Worm (Caenorhabditis elegans) whole organism, young adult: ENCODE results near the gene trap-4.

Experiments
- B0035.1 ChIP-seq: sonication (generic microtip); optimal IDR thresholded peaks from 2 replicates; lab custom pipeline; 2016; ENCODE audit warnings: missing genetic modification characterization, mild to moderate bottlenecking, missing compliant biosample characterization, missing genotype, missing genetic modification reagents
- C06A6.2 ChIP-seq: fragments of 200-800 bp; sonication (Bioruptor generic); conservative IDR thresholded peaks from 2 replicates; pipeline ENCODE4 v1.3.6; 2022; ENCODE audit warnings: missing genetic modification characterization, missing compliant biosample characterization
- F33H1.4 ChIP-seq: fragments of 200-800 bp; sonication (Bioruptor generic); IDR thresholded peaks from 2 replicates; pipeline ENCODE4 v1.3.6; 2022; ENCODE audit warnings: missing genetic modification reagents, missing genetic modification characterization, missing compliant biosample characterization
- F39B2.1 ChIP-seq: fragments of 200-800 bp; sonication (Bioruptor generic); IDR thresholded peaks from 2 replicates; pipeline ENCODE4 v1.3.6; 2022; ENCODE audit warnings: missing genetic modification reagents, missing genetic modification characterization, missing compliant biosample characterization
- F55B11.4 ChIP-seq: sonication (generic microtip); optimal IDR thresholded peaks from 2 replicates; lab custom pipeline; 2016; ENCODE audit warnings: missing compliant biosample characterization, missing genetic modification characterization, borderline replicate concordance; ENCODE audit not compliant: insufficient read depth
- ama-1 ChIP-seq, 3 experiments: fragments of 150-350 bp in 1 of 3; sonication (generic microtip) in 2 of 3; optimal IDR thresholded peaks; 2 replicates each; lab custom pipeline; 2014 to 2018; ENCODE audit warnings: missing biosample characterization in 2 of 3, missing genetic modification characterization in 2 of 3, missing genetic modification reagents in 2 of 3
- aptf-3 ChIP-seq: fragments of 200-800 bp; sonication (Bioruptor generic); IDR thresholded peaks from 2 replicates; pipeline ENCODE4 v1.3.6; 2022; ENCODE audit warnings: missing genetic modification characterization, missing compliant biosample characterization
- atf-7 ChIP-seq: sonication (generic microtip); optimal IDR thresholded peaks from 2 replicates; lab custom pipeline; 2017; ENCODE audit warnings: mild to moderate bottlenecking, missing genetic modification characterization, missing compliant biosample characterization
- attf-5 ChIP-seq: fragments of 200-800 bp; sonication (Bioruptor generic); optimal IDR thresholded peaks from 2 replicates; lab custom pipeline; 2018; ENCODE audit warnings: mild to moderate bottlenecking, missing genetic modification characterization, missing compliant biosample characterization
- attf-6 ChIP-seq: fragments of 200-800 bp; sonication (Bioruptor generic); IDR thresholded peaks from 2 replicates; pipeline ENCODE4 v1.3.6; 2022; ENCODE audit warnings: missing genetic modification reagents, missing genetic modification characterization, missing compliant biosample characterization
- ceh-40 ChIP-seq: fragments of 200-800 bp; sonication (Bioruptor generic); IDR thresholded peaks from 2 replicates; pipeline ENCODE4 v1.3.6; 2022; ENCODE audit warnings: missing genetic modification characterization, missing compliant biosample characterization
- ceh-79 ChIP-seq: sonication (generic microtip); optimal IDR thresholded peaks from 2 replicates; lab custom pipeline; 2017; ENCODE audit warnings: mild to moderate bottlenecking, missing genetic modification characterization, missing compliant biosample characterization
- chd-7 ChIP-seq: sonication (generic microtip); optimal IDR thresholded peaks from 2 replicates; lab custom pipeline; 2016; ENCODE audit warnings: mild to moderate bottlenecking, missing genetic modification characterization, moderate library complexity, missing compliant biosample characterization
- die-1 ChIP-seq: sonication (generic microtip); optimal IDR thresholded peaks from 2 replicates; lab custom pipeline; 2016; ENCODE audit warnings: missing genotype, mild to moderate bottlenecking, missing genetic modification characterization, missing compliant biosample characterization
- efl-1 ChIP-seq: fragments of 150-350 bp; optimal IDR thresholded peaks from 2 replicates; lab custom pipeline; 2014; ENCODE audit warnings: missing biosample characterization, missing genetic modification reagents, missing genetic modification characterization
- egl-44 ChIP-seq: fragments of 200-800 bp; sonication (Bioruptor generic); IDR thresholded peaks from 2 replicates; pipeline ENCODE4 v1.3.6; 2022; ENCODE audit warnings: missing genetic modification reagents, missing genetic modification characterization, missing compliant biosample characterization
- egrh-3 ChIP-seq: fragments of 200-800 bp; sonication (Bioruptor generic); IDR thresholded peaks from 2 replicates; pipeline ENCODE4 v1.3.6; 2022; ENCODE audit warnings: missing genetic modification reagents, missing genetic modification characterization, missing compliant biosample characterization
- fkh-3 ChIP-seq: sonication (generic microtip); optimal IDR thresholded peaks from 2 replicates; lab custom pipeline; 2016; ENCODE audit warnings: mild to moderate bottlenecking, missing genetic modification characterization, missing compliant biosample characterization
- hmg-1.2 ChIP-seq: fragments of 200-800 bp; sonication (Bioruptor generic); IDR thresholded peaks from 2 replicates; pipeline ENCODE4 v1.3.6; 2022; ENCODE audit warnings: missing genetic modification reagents, missing genetic modification characterization, missing compliant biosample characterization
- hmg-20 ChIP-seq: fragments of 200-800 bp; sonication (Bioruptor generic); IDR thresholded peaks from 2 replicates; pipeline ENCODE4 v1.3.6; 2022; ENCODE audit warnings: missing genetic modification reagents, missing genetic modification characterization, missing compliant biosample characterization
- hrde-1 ChIP-seq: sonication (generic microtip); optimal IDR thresholded peaks from 2 replicates; lab custom pipeline; 2016; ENCODE audit warnings: missing genetic modification characterization, mild to moderate bottlenecking, missing compliant biosample characterization, moderate library complexity, missing genotype, missing genetic modification reagents, borderline replicate concordance
- let-526 ChIP-seq: fragments of 200-800 bp; sonication (Bioruptor generic); IDR thresholded peaks from 2 replicates; pipeline ENCODE4 v1.3.6; 2022; ENCODE audit warnings: missing genetic modification reagents, missing genetic modification characterization, missing compliant biosample characterization
- lin-26 ChIP-seq: fragments of 200-800 bp; sonication (Bioruptor generic); IDR thresholded peaks from 2 replicates; pipeline ENCODE4 v1.3.6; 2022; ENCODE audit warnings: missing genetic modification reagents, missing genetic modification characterization, missing compliant biosample characterization
- lir-1 ChIP-seq: fragments of 200-800 bp; sonication (Bioruptor generic); conservative IDR thresholded peaks from 2 replicates; pipeline ENCODE4 v1.3.6; 2022; ENCODE audit warnings: missing genetic modification reagents, missing genetic modification characterization, missing compliant biosample characterization
- lsy-27 ChIP-seq: sonication (generic microtip); optimal IDR thresholded peaks from 2 replicates; lab custom pipeline; 2017; ENCODE audit warnings: missing genetic modification characterization, mild to moderate bottlenecking, missing compliant biosample characterization, antibody characterized with exemption, missing genotype, borderline replicate concordance; ENCODE audit not compliant: insufficient read depth
- madf-10 ChIP-seq: sonication (generic microtip); optimal IDR thresholded peaks from 2 replicates; lab custom pipeline; 2016; ENCODE audit warnings: mild to moderate bottlenecking, missing genetic modification characterization, missing compliant biosample characterization
- nfyb-1 ChIP-seq: fragments of 200-800 bp; sonication (Bioruptor generic); IDR thresholded peaks from 2 replicates; pipeline ENCODE4 v1.3.6; 2022; ENCODE audit warnings: missing genetic modification reagents, missing genetic modification characterization, missing compliant biosample characterization
- nhr-27 ChIP-seq: fragments of 200-800 bp; sonication (Bioruptor generic); optimal IDR thresholded peaks from 2 replicates; lab custom pipeline; 2018; ENCODE audit warnings: mild to moderate bottlenecking, missing genetic modification characterization, moderate library complexity, missing compliant biosample characterization
- nhr-90 ChIP-seq: sonication (generic microtip); optimal IDR thresholded peaks from 2 replicates; lab custom pipeline; 2016; ENCODE audit warnings: missing genotype, mild to moderate bottlenecking, missing genetic modification characterization, missing compliant biosample characterization
- rcor-1 ChIP-seq: fragments of 200-800 bp; sonication (Bioruptor generic); IDR thresholded peaks from 2 replicates; pipeline ENCODE4 v1.3.6; 2022; ENCODE audit warnings: missing genetic modification reagents, missing genetic modification characterization, missing compliant biosample characterization
- rec-8 ChIP-seq, 2 experiments: sonication (generic microtip); optimal IDR thresholded peaks; 2 replicates each; lab custom pipeline; 2016; ENCODE audit warnings: mild to moderate bottlenecking in 2 of 2, missing genetic modification characterization in 2 of 2, missing genetic modification reagents in 2 of 2, missing genotype in 2 of 2, missing biosample characterization in 1 of 2, missing compliant biosample characterization in 1 of 2, moderate library complexity in 1 of 2
- sea-2 ChIP-seq: fragments of 200-800 bp; sonication (Bioruptor generic); IDR thresholded peaks from 2 replicates; pipeline ENCODE4 v1.3.6; 2022; ENCODE audit warnings: missing genetic modification characterization, missing compliant biosample characterization
- snpc-1.1 ChIP-seq: sonication (generic microtip); optimal IDR thresholded peaks from 2 replicates; lab custom pipeline; 2017; ENCODE audit warnings: missing genetic modification characterization, mild to moderate bottlenecking, missing compliant biosample characterization, antibody characterized with exemption, moderate library complexity, missing genotype, missing genetic modification reagents; ENCODE audit not compliant: insufficient read depth
- snpc-1.3 ChIP-seq: sonication (generic microtip); optimal IDR thresholded peaks from 2 replicates; lab custom pipeline; 2017; ENCODE audit warnings: missing genetic modification characterization, mild to moderate bottlenecking, missing compliant biosample characterization, antibody characterized with exemption, moderate library complexity, missing genotype, missing genetic modification reagents; ENCODE audit not compliant: insufficient read depth
- snpc-4 ChIP-seq, 5 experiments: fragments of 150-350 bp in 1 of 5; sonication (generic microtip) in 4 of 5; optimal IDR thresholded peaks; 2 replicates each; lab custom pipeline; 2014 to 2018; ENCODE audit warnings: missing genetic modification characterization in 5 of 5, missing biosample characterization in 3 of 5, antibody characterized with exemption in 2 of 5, mild to moderate bottlenecking in 2 of 5, missing compliant biosample characterization in 2 of 5, missing genotype in 2 of 5, moderate library complexity in 2 of 5, missing genetic modification reagents in 1 of 5
- tbp1 ChIP-seq: fragments of 200-800 bp; sonication (Bioruptor generic); optimal IDR thresholded peaks from 2 replicates; lab custom pipeline; 2018; ENCODE audit warnings: mild to moderate bottlenecking, missing genetic modification characterization, missing compliant biosample characterization
- ztf-22 ChIP-seq: fragments of 200-800 bp; sonication (Bioruptor generic); optimal IDR thresholded peaks from 2 replicates; lab custom pipeline; 2018; ENCODE audit warnings: mild to moderate bottlenecking, missing genetic modification characterization, moderate library complexity, missing compliant biosample characterization
- ztf-26 ChIP-seq: sonication (generic microtip); optimal IDR thresholded peaks from 2 replicates; lab custom pipeline; 2017; ENCODE audit warnings: missing genetic modification characterization, missing compliant biosample characterization

Gene trap-4

DNA sequence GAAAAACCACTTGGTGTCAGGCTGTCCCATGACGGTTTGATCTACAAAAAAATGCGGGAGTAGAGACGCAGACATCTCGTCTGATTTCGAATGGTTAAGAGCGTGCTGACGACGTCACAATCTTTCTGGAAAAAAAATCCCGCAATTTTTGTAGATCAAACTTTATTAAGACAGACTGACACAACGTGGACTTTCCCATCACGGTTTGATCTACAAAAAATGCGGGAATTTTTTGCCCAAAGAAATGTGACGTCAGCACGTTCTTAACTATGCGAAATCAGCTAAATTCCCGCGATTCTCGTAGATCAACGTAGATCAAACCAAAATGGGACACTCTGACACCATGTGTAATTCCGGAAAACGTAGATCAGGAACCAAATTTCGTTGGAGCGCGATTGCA lies 18.0 kb downstream of the trap-4 start:
- no peak for TF ChIP-seq C06A6.2 (GFP tag; lab: Robert Waterston, UW)
- TF ChIP-seq ceh-79 (tag; lab: Kevin White, UChicago): no peak
- TF ChIP-seq lsy-27 (tag; lab: Kevin White, UChicago): no peak
- no peak for TF ChIP-seq let-526 (GFP tag; lab: Robert Waterston, UW)
- no peak for TF ChIP-seq atf-7 (tag; lab: Kevin White, UChicago)
- no peak for TF ChIP-seq snpc-1.3 (tag; lab: Kevin White, UChicago)
- TF ChIP-seq hmg-20: no peak
- no peak for TF ChIP-seq aptf-3
- no peak for TF ChIP-seq sea-2 (GFP tag; lab: Robert Waterston, UW)
- TF ChIP-seq snpc-4 (GFP tag; optimal IDR thresholded peaks at IDR 0.05; lab: Kevin White, UChicago): no peak
- no peak for TF ChIP-seq snpc-4 (tag; optimal IDR thresholded peaks at IDR 0.05; lab: Kevin White, UChicago)
- TF ChIP-seq snpc-1.1: no peak
- no peak for TF ChIP-seq B0035.1
- no peak for TF ChIP-seq hmg-1.2 (GFP tag; lab: Robert Waterston, UW)
- no peak for TF ChIP-seq ceh-40 (GFP tag; lab: Robert Waterston, UW)
- no peak for TF ChIP-seq nhr-90 (tag; lab: Kevin White, UChicago)

ce11 chrIII:11939238-11939637 lies 18.7 kb downstream of the trap-4 start:
- TF ChIP-seq F33H1.4: peak; percentile 58; the same call in 1 of the 2 replicates

ce11 chrIII:11940008-11940407 lies 19.5 kb downstream of the trap-4 start:
- peak; percentile 69 for TF ChIP-seq F33H1.4

- TF ChIP-seq efl-1: no peak
- TF ChIP-seq nfyb-1 (GFP tag; lab: Robert Waterston, UW): 0 out of 2 replicates have a peak, but pooled peaks have one; percentile 47
- TF ChIP-seq hmg-1.2 (GFP tag; lab: Robert Waterston, UW): 0 out of 2 replicates have a peak, but pooled peaks have one; percentile 9
Measured at ce11 chrIII:11942664-11943063, 22.1 kb downstream of the trap-4 start.

- TF ChIP-seq lin-26 (GFP tag; lab: Robert Waterston, UW) (no peak), hmg-20 (peak; percentile 58; the same call in 1 of the 2 replicates), efl-1 (peak; percentile 12), egl-44 (GFP tag; lab: Robert Waterston, UW) (no peak), fkh-3 (tag; lab: Kevin White, UChicago) (no peak), attf-6 (GFP tag; lab: Robert Waterston, UW) (0 out of 2 replicates have a peak, but pooled peaks have one; percentile 34), rcor-1 (GFP tag; lab: Robert Waterston, UW) (peak; percentile 82), nhr-27 (tag; lab: Kevin White, UChicago) (peak; percentile 74), snpc-4 (GFP tag; optimal IDR thresholded peaks at IDR 0.05; lab: Kevin White, UChicago) (no peak), snpc-4 (tag; optimal IDR thresholded peaks at IDR 0.05; lab: Kevin White, UChicago) (peak in 1 of 4 experiments; percentile 44), egrh-3 (GFP tag; lab: Robert Waterston, UW) (0 out of 2 replicates have a peak, but pooled peaks have one; percentile 17), lir-1 (GFP tag; lab: Robert Waterston, UW) (peak; percentile 89), tbp1 (peak; percentile 39), ama-1 (optimal IDR thresholded peaks at IDR 0.05; lab: Kevin White, UChicago) (no peak), ama-1 (GFP tag; optimal IDR thresholded peaks at IDR 0.05; lab: Kevin White, UChicago) (no peak), rec-8 (tag; optimal IDR thresholded peaks at IDR 0.05; lab: Kevin White, UChicago) (peak in 1 of 2 experiments; percentile 71), ztf-22 (no peak), F39B2.1 (GFP tag; lab: Robert Waterston, UW) (no peak), attf-5 (GFP tag; lab: Kevin White, UChicago) (no peak), madf-10 (tag; lab: Kevin White, UChicago) (peak; percentile 51), ztf-26 (peak; percentile 37), hrde-1 (tag; lab: Kevin White, UChicago) (peak; percentile 47), F55B11.4 (tag; lab: Kevin White, UChicago) (no peak), die-1 (tag; lab: Kevin White, UChicago) (no peak), B0035.1 (peak; percentile 59), chd-7 (tag; lab: Kevin White, UChicago) (peak; percentile 46)
Measured at ce11 chrIII:11946062-11946749, 25.7 kb downstream of the trap-4 start.
